Worm (Caenorhabditis elegans) whole organism, young adult: ENCODE measurements around the gene ZK1248.4.

ENCODE experiments used
- C06A6.2 ChIP-seq: fragments of 200-800 bp; sonication (Bioruptor generic); conservative IDR thresholded peaks from 2 replicates; pipeline ENCODE4 v1.3.6; 2022; ENCODE audit warnings: missing genetic modification characterization, missing compliant biosample characterization
- D2030.7 ChIP-seq: fragments of 200-800 bp; sonication (Bioruptor generic); IDR thresholded peaks from 2 replicates; pipeline ENCODE4 v1.3.6; 2022; ENCODE audit warnings: missing genetic modification reagents, missing genetic modification characterization, missing compliant biosample characterization
- F10E7.11 ChIP-seq: sonication (generic microtip); optimal IDR thresholded peaks from 2 replicates; lab custom pipeline; 2017; ENCODE audit warnings: mild to moderate bottlenecking, missing genetic modification characterization, moderate library complexity, missing compliant biosample characterization
- F33H1.4 ChIP-seq: fragments of 200-800 bp; sonication (Bioruptor generic); IDR thresholded peaks from 2 replicates; pipeline ENCODE4 v1.3.6; 2022; ENCODE audit warnings: missing genetic modification reagents, missing genetic modification characterization, missing compliant biosample characterization
- F52B5.7 ChIP-seq: sonication (generic microtip); optimal IDR thresholded peaks from 2 replicates; lab custom pipeline; 2016; ENCODE audit warnings: mild to moderate bottlenecking, missing genetic modification characterization, missing compliant biosample characterization
- K11D2.4 ChIP-seq: fragments of 200-800 bp; sonication (Bioruptor generic); IDR thresholded peaks from 2 replicates; pipeline ENCODE4 v1.3.6; 2022; ENCODE audit warnings: missing genetic modification reagents, missing genetic modification characterization, missing compliant biosample characterization
- T26A5.8 ChIP-seq: sonication (generic microtip); optimal IDR thresholded peaks from 2 replicates; lab custom pipeline; 2016; ENCODE audit warnings: missing genetic modification characterization, missing compliant biosample characterization
- Y56A3A.18 ChIP-seq: fragments of 200-800 bp; sonication (Bioruptor generic); IDR thresholded peaks from 2 replicates; pipeline ENCODE4 v1.3.6; 2022; ENCODE audit warnings: missing genetic modification reagents, missing genetic modification characterization, missing compliant biosample characterization
- ZK185.1 ChIP-seq: sonication (generic microtip); optimal IDR thresholded peaks from 2 replicates; lab custom pipeline; 2016; ENCODE audit warnings: mild to moderate bottlenecking, missing genetic modification characterization, missing compliant biosample characterization; ENCODE audit not compliant: poor library complexity, severe bottlenecking
- ama-1 ChIP-seq, 3 experiments: fragments of 150-350 bp in 1 of 3; sonication (generic microtip) in 2 of 3; optimal IDR thresholded peaks; 2 replicates each; lab custom pipeline; 2014 to 2018; ENCODE audit warnings: missing biosample characterization in 2 of 3, missing genetic modification characterization in 2 of 3, missing genetic modification reagents in 2 of 3
- aptf-3 ChIP-seq: fragments of 200-800 bp; sonication (Bioruptor generic); IDR thresholded peaks from 2 replicates; pipeline ENCODE4 v1.3.6; 2022; ENCODE audit warnings: missing genetic modification characterization, missing compliant biosample characterization
- athp-1 ChIP-seq: sonication (generic microtip); optimal IDR thresholded peaks from 2 replicates; lab custom pipeline; 2017; ENCODE audit warnings: mild to moderate bottlenecking, missing genetic modification characterization, missing compliant biosample characterization
- attf-3 ChIP-seq: fragments of 200-800 bp; sonication (Bioruptor generic); conservative IDR thresholded peaks from 2 replicates; pipeline ENCODE4 v1.3.6; 2022; ENCODE audit warnings: missing genetic modification reagents, missing genetic modification characterization, missing compliant biosample characterization
- bed-2 ChIP-seq: fragments of 200-800 bp; sonication (Bioruptor generic); IDR thresholded peaks from 2 replicates; pipeline ENCODE4 v1.3.6; 2022; ENCODE audit warnings: missing genetic modification reagents, missing genetic modification characterization, missing compliant biosample characterization
- ccch-3 ChIP-seq: fragments of 200-800 bp; sonication (Bioruptor generic); optimal IDR thresholded peaks from 2 replicates; lab custom pipeline; 2018; ENCODE audit warnings: mild to moderate bottlenecking, missing genetic modification characterization, missing compliant biosample characterization
- ceh-100 ChIP-seq: fragments of 200-800 bp; sonication (Bioruptor generic); IDR thresholded peaks from 2 replicates; pipeline ENCODE4 v1.3.6; 2022; ENCODE audit warnings: missing genetic modification reagents, missing genetic modification characterization, missing compliant biosample characterization
- ceh-27 ChIP-seq: fragments of 200-800 bp; sonication (Bioruptor generic); optimal IDR thresholded peaks from 2 replicates; lab custom pipeline; 2018; ENCODE audit warnings: mild to moderate bottlenecking, missing genetic modification characterization, moderate library complexity, missing compliant biosample characterization
- ceh-58 ChIP-seq: fragments of 200-800 bp; sonication (Bioruptor generic); IDR thresholded peaks from 2 replicates; pipeline ENCODE4 v1.3.6; 2022; ENCODE audit warnings: missing genetic modification characterization, missing compliant biosample characterization
- ceh-91 ChIP-seq: fragments of 200-800 bp; sonication (Bioruptor generic); IDR thresholded peaks from 2 replicates; pipeline ENCODE4 v1.3.6; 2022; ENCODE audit warnings: missing genetic modification reagents, missing genetic modification characterization, missing compliant biosample characterization
- die-1 ChIP-seq: sonication (generic microtip); optimal IDR thresholded peaks from 2 replicates; lab custom pipeline; 2016; ENCODE audit warnings: missing genotype, mild to moderate bottlenecking, missing genetic modification characterization, missing compliant biosample characterization
- dpff-1 ChIP-seq: sonication (generic microtip); optimal IDR thresholded peaks from 2 replicates; lab custom pipeline; 2017; ENCODE audit warnings: mild to moderate bottlenecking, missing genetic modification characterization, missing compliant biosample characterization
- efl-1 ChIP-seq: fragments of 150-350 bp; optimal IDR thresholded peaks from 2 replicates; lab custom pipeline; 2014; ENCODE audit warnings: missing biosample characterization, missing genetic modification reagents, missing genetic modification characterization
- egl-18 ChIP-seq: fragments of 200-800 bp; sonication (Bioruptor generic); IDR thresholded peaks from 2 replicates; pipeline ENCODE4 v1.3.6; 2022; ENCODE audit warnings: missing genetic modification reagents, missing genetic modification characterization, missing compliant biosample characterization
- egl-44 ChIP-seq: fragments of 200-800 bp; sonication (Bioruptor generic); IDR thresholded peaks from 2 replicates; pipeline ENCODE4 v1.3.6; 2022; ENCODE audit warnings: missing genetic modification reagents, missing genetic modification characterization, missing compliant biosample characterization
- hlh-12 ChIP-seq: sonication (generic microtip); optimal IDR thresholded peaks from 2 replicates; lab custom pipeline; 2016; ENCODE audit warnings: missing genetic modification characterization, missing compliant biosample characterization
- hlh-26 ChIP-seq: fragments of 200-800 bp; sonication (Bioruptor generic); conservative IDR thresholded peaks from 2 replicates; pipeline ENCODE4 v1.3.6; 2022; ENCODE audit warnings: missing genetic modification reagents, missing genetic modification characterization, missing compliant biosample characterization
- let-607 ChIP-seq, 2 experiments: fragments of 200-800 bp in 1 of 2; sonication (Bioruptor generic) in 1 of 2; sonication (generic microtip) in 1 of 2; optimal IDR thresholded peaks; 2 replicates each; lab custom pipeline; 2016 to 2018; ENCODE audit warnings: mild to moderate bottlenecking in 2 of 2, missing compliant biosample characterization in 2 of 2, missing genetic modification characterization in 2 of 2, moderate library complexity in 2 of 2, missing genotype in 1 of 2
- lsl-1 ChIP-seq: fragments of 200-800 bp; sonication (Bioruptor generic); optimal IDR thresholded peaks from 2 replicates; lab custom pipeline; 2018; ENCODE audit warnings: mild to moderate bottlenecking, missing genetic modification characterization, moderate library complexity, missing compliant biosample characterization
- madf-3 ChIP-seq: fragments of 200-800 bp; sonication (Bioruptor generic); IDR thresholded peaks from 2 replicates; pipeline ENCODE4 v1.3.6; 2022; ENCODE audit warnings: missing genetic modification reagents, missing genetic modification characterization, missing compliant biosample characterization
- madf-6 ChIP-seq: fragments of 200-800 bp; sonication (Bioruptor generic); IDR thresholded peaks from 2 replicates; pipeline ENCODE4 v1.3.6; 2022; ENCODE audit warnings: missing genetic modification reagents, missing genetic modification characterization, missing compliant biosample characterization
- madf-8 ChIP-seq: fragments of 200-800 bp; sonication (Bioruptor generic); conservative IDR thresholded peaks from 2 replicates; pipeline ENCODE4 v1.3.6; 2022; ENCODE audit warnings: missing genetic modification reagents, missing genetic modification characterization, missing compliant biosample characterization
- mxl-1 ChIP-seq: sonication (generic microtip); optimal IDR thresholded peaks from 2 replicates; lab custom pipeline; 2016; ENCODE audit warnings: missing genetic modification characterization, missing compliant biosample characterization
- nfya-2 ChIP-seq: fragments of 200-800 bp; sonication (Bioruptor generic); IDR thresholded peaks from 2 replicates; pipeline ENCODE4 v1.3.6; 2022; ENCODE audit warnings: missing genetic modification reagents, missing genetic modification characterization, missing compliant biosample characterization
- nfyb-1 ChIP-seq: fragments of 200-800 bp; sonication (Bioruptor generic); IDR thresholded peaks from 2 replicates; pipeline ENCODE4 v1.3.6; 2022; ENCODE audit warnings: missing genetic modification reagents, missing genetic modification characterization, missing compliant biosample characterization
- rec-8 ChIP-seq, 2 experiments: sonication (generic microtip); optimal IDR thresholded peaks; 2 replicates each; lab custom pipeline; 2016; ENCODE audit warnings: mild to moderate bottlenecking in 2 of 2, missing genetic modification characterization in 2 of 2, missing genetic modification reagents in 2 of 2, missing genotype in 2 of 2, missing biosample characterization in 1 of 2, missing compliant biosample characterization in 1 of 2, moderate library complexity in 1 of 2
- rpc-1 ChIP-seq, 2 experiments: fragments of 150-350 bp in 1 of 2; sonication (generic microtip) in 1 of 2; optimal IDR thresholded peaks; 2 replicates each; lab custom pipeline; 2014 to 2018; ENCODE audit warnings: missing biosample characterization in 1 of 2, missing genetic modification characterization in 1 of 2, missing genetic modification reagents in 1 of 2, missing genotype in 1 of 2
- sdz-38 ChIP-seq: sonication (generic microtip); optimal IDR thresholded peaks from 2 replicates; lab custom pipeline; 2016; ENCODE audit warnings: missing genotype, missing genetic modification characterization, missing compliant biosample characterization
- snpc-1.3 ChIP-seq: sonication (generic microtip); optimal IDR thresholded peaks from 2 replicates; lab custom pipeline; 2017; ENCODE audit warnings: missing genetic modification characterization, mild to moderate bottlenecking, missing compliant biosample characterization, antibody characterized with exemption, moderate library complexity, missing genotype, missing genetic modification reagents; ENCODE audit not compliant: insufficient read depth
- somi-1 ChIP-seq: fragments of 200-800 bp; sonication (Bioruptor generic); optimal IDR thresholded peaks from 2 replicates; lab custom pipeline; 2018; ENCODE audit warnings: mild to moderate bottlenecking, missing genetic modification characterization, missing compliant biosample characterization
- sptf-2 ChIP-seq: fragments of 200-800 bp; sonication (Bioruptor generic); optimal IDR thresholded peaks from 2 replicates; lab custom pipeline; 2018; ENCODE audit warnings: mild to moderate bottlenecking, missing genetic modification characterization, missing compliant biosample characterization
- tbp1 ChIP-seq: fragments of 200-800 bp; sonication (Bioruptor generic); optimal IDR thresholded peaks from 2 replicates; lab custom pipeline; 2018; ENCODE audit warnings: mild to moderate bottlenecking, missing genetic modification characterization, missing compliant biosample characterization
- unc-130 ChIP-seq: sonication (generic microtip); optimal IDR thresholded peaks from 2 replicates; lab custom pipeline; 2016; ENCODE audit warnings: missing genetic modification reagents, missing genetic modification characterization, missing compliant biosample characterization
- unc-62 ChIP-seq: fragments of 150-350 bp; optimal IDR thresholded peaks from 2 replicates; lab custom pipeline; 2014; ENCODE audit warnings: missing biosample characterization, missing genetic modification reagents, missing genetic modification characterization
- xnd-1 ChIP-seq: sonication (generic microtip); optimal IDR thresholded peaks from 2 replicates; lab custom pipeline; 2016; ENCODE audit warnings: missing genotype, missing genetic modification reagents, missing genetic modification characterization, missing compliant biosample characterization
- zim-3 ChIP-seq: sonication (generic microtip); optimal IDR thresholded peaks from 2 replicates; lab custom pipeline; 2017; ENCODE audit warnings: mild to moderate bottlenecking, missing genetic modification characterization, moderate library complexity, missing compliant biosample characterization
- ztf-18 ChIP-seq: sonication (generic microtip); optimal IDR thresholded peaks from 2 replicates; lab custom pipeline; 2016; ENCODE audit warnings: missing genotype, mild to moderate bottlenecking, missing genetic modification characterization, missing compliant biosample characterization
- ztf-25 ChIP-seq: fragments of 200-800 bp; sonication (Bioruptor generic); IDR thresholded peaks from 2 replicates; pipeline ENCODE4 v1.3.6; 2022; ENCODE audit warnings: missing genetic modification reagents, missing genetic modification characterization, missing compliant biosample characterization

Gene ZK1248.4

ce11 chrII:5772547-5773142 is 45.8 kb upstream of the ZK1248.4 start (continued):
- TF ChIP-seq sdz-38 (no peak), die-1 (tag; lab: Kevin White, UChicago) (peak; percentile 66), ZK185.1 (tag; lab: Kevin White, UChicago) (peak; percentile 31), madf-3 (GFP tag; lab: Robert Waterston, UW) (0 out of 2 replicates have a peak, but pooled peaks have one; percentile 55), K11D2.4 (GFP tag; lab: Robert Waterston, UW) (0 out of 2 replicates have a peak, but pooled peaks have one; percentile 54), C06A6.2 (GFP tag; lab: Robert Waterston, UW) (no peak), ceh-58 (GFP tag; lab: Robert Waterston, UW) (no peak), egl-18 (GFP tag; lab: Robert Waterston, UW) (no peak), somi-1 (GFP tag; lab: Kevin White, UChicago) (peak; percentile 57), aptf-3 (no peak), madf-6 (GFP tag; lab: Robert Waterston, UW) (peak; percentile 57), ccch-3 (no peak), ztf-25 (GFP tag; lab: Robert Waterston, UW) (no peak), D2030.7 (no peak), ceh-100 (GFP tag; lab: Robert Waterston, UW) (0 out of 2 replicates have a peak, but pooled peaks have one; percentile 27), rpc-1 (optimal IDR thresholded peaks at IDR 0.05; lab: Kevin White, UChicago) (peak; percentile 64), rpc-1 (tag; optimal IDR thresholded peaks at IDR 0.05; lab: Kevin White, UChicago) (peak; percentile 81), rec-8 (tag; optimal IDR thresholded peaks at IDR 0.05; lab: Kevin White, UChicago) (peak; percentile 16 to 63), attf-3 (GFP tag; lab: Robert Waterston, UW) (no peak), ceh-91 (GFP tag; lab: Robert Waterston, UW) (no peak), zim-3 (peak; percentile 54), tbp1 (GFP tag; lab: Kevin White, UChicago) (peak; percentile 95), F52B5.7 (tag; lab: Kevin White, UChicago) (peak; percentile 12), F33H1.4 (0 out of 2 replicates have a peak, but pooled peaks have one; percentile 13), ceh-27 (GFP tag; lab: Kevin White, UChicago) (peak; percentile 75), egl-44 (GFP tag; lab: Robert Waterston, UW) (0 out of 2 replicates have a peak, but pooled peaks have one; percentile 40), T26A5.8 (no peak), athp-1 (tag; lab: Kevin White, UChicago) (no peak), unc-130 (no peak), ama-1 (optimal IDR thresholded peaks at IDR 0.05; lab: Kevin White, UChicago) (no peak), ama-1 (GFP tag; optimal IDR thresholded peaks at IDR 0.05; lab: Kevin White, UChicago) (no peak), snpc-1.3 (tag; lab: Kevin White, UChicago) (peak; percentile 20), ztf-18 (tag; lab: Kevin White, UChicago) (peak; percentile 58), efl-1 (GFP tag; lab: Kevin White, UChicago) (no peak), F10E7.11 (tag; lab: Kevin White, UChicago) (no peak), Y56A3A.18 (GFP tag; lab: Robert Waterston, UW) (peak; percentile 55; the same call in 1 of the 2 replicates), nfyb-1 (GFP tag; lab: Robert Waterston, UW) (peak; percentile 83), bed-2 (GFP tag; lab: Robert Waterston, UW) (no peak), lsl-1 (GFP tag; lab: Kevin White, UChicago) (no peak), hlh-12 (no peak), unc-62 (no peak), nfya-2 (no peak), xnd-1 (tag; lab: Kevin White, UChicago) (no peak), mxl-1 (tag; lab: Kevin White, UChicago) (peak; percentile 30), let-607 (tag; optimal IDR thresholded peaks at IDR 0.05; lab: Kevin White, UChicago) (no peak), madf-8 (GFP tag; lab: Robert Waterston, UW) (no peak), sptf-2 (no peak), hlh-26 (GFP tag; lab: Robert Waterston, UW) (no peak), dpff-1 (no peak)
